Worm (Caenorhabditis elegans) whole organism, early embryonic: ENCODE results near the gene apl-1.

Source experiments
- F13C5.2 ChIP-seq: sonication (generic microtip); optimal IDR thresholded peaks from 2 replicates; lab custom pipeline; 2017; ENCODE audit warnings: mild to moderate bottlenecking, missing genetic modification characterization, inconsistent platforms, missing compliant biosample characterization
- ama-1 ChIP-seq: fragments of 150-350 bp; optimal IDR thresholded peaks from 2 replicates; lab custom pipeline; 2014
- ceh-36 ChIP-seq: sonication (generic microtip); optimal IDR thresholded peaks from 2 replicates; lab custom pipeline; 2016; ENCODE audit warnings: missing genetic modification characterization, inconsistent platforms, missing compliant biosample characterization
- ets-7 ChIP-seq: sonication (generic microtip); optimal IDR thresholded peaks from 2 replicates; lab custom pipeline; 2016; ENCODE audit warnings: missing genotype, missing genetic modification characterization, missing compliant biosample characterization
- flt-1 ChIP-seq: fragments of 200-800 bp; sonication (Bioruptor generic); IDR thresholded peaks from 2 replicates; pipeline ENCODE4 v1.3.6; 2022; ENCODE audit warnings: missing genetic modification characterization, missing compliant biosample characterization
- hmg-4 ChIP-seq: fragments of 200-800 bp; sonication (Bioruptor generic); optimal IDR thresholded peaks from 2 replicates; lab custom pipeline; 2018; ENCODE audit warnings: mild to moderate bottlenecking, missing genetic modification characterization, missing compliant biosample characterization
- pes-1 ChIP-seq: fragments of 200-800 bp; sonication (Bioruptor generic); IDR thresholded peaks from 2 replicates; pipeline ENCODE4 v1.3.6; 2022; ENCODE audit warnings: missing genetic modification reagents, missing genetic modification characterization, missing compliant biosample characterization
- scrt-1 ChIP-seq: fragments of 200-800 bp; sonication (Bioruptor generic); IDR thresholded peaks from 2 replicates; pipeline ENCODE4 v1.3.6; 2022; ENCODE audit warnings: missing genetic modification characterization, missing compliant biosample characterization
- sea-1 ChIP-seq: fragments of 200-800 bp; sonication (Bioruptor generic); conservative IDR thresholded peaks from 2 replicates; pipeline ENCODE4 v1.3.6; 2022; ENCODE audit warnings: missing genetic modification characterization, missing compliant biosample characterization
- tbx-37 ChIP-seq: fragments of 200-800 bp; sonication (Bioruptor generic); conservative IDR thresholded peaks from 2 replicates; pipeline ENCODE4 v1.3.6; 2022; ENCODE audit warnings: missing genetic modification reagents, missing genetic modification characterization, missing compliant biosample characterization

ce11 chrX:5135548-5135947, 18.9 kb upstream of the apl-1 start:
- TF ChIP-seq pes-1 (no peak), hmg-4 (GFP tag; lab: Kevin White, UChicago) (no peak), flt-1 (no peak), ama-1 (lab: Kevin White, UChicago) (no peak), tbx-37 (GFP tag; lab: Robert Waterston, UW) (no peak), F13C5.2 (tag; lab: Kevin White, UChicago) (no peak), ceh-36 (tag; lab: Kevin White, UChicago) (no peak), scrt-1 (GFP tag; lab: Robert Waterston, UW) (no peak), sea-1 (GFP tag; lab: Robert Waterston, UW) (no peak), ets-7 (tag; lab: Kevin White, UChicago) (no peak)
